Fruit fly (Drosophila melanogaster): ENCODE data around the gene baz.
A peak's percentile ranks its signal among the peaks of the same experiment; 100 is the strongest.

The baz gene

DNA sequence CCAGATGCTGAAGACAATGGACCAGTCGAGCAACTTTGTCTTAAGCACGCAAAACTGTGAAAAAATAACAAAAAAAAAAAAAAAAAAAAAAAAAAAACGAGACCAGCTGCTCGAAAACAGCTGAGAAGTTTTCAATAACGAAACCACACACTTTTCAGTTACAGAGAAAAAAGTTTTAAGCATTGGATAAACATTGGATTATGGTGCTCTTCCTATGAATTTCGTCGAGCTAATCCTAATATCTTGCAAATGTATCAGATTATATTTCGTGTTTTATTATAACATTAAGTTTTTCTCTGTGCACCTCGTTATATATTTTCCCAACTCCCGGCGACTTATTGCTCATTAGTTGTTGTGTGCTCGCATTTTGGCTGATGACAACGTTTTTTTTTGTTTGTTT, 16.7 kb downstream of the baz start (continued):
- TF ChIP-seq pan (optimal IDR thresholded peaks at IDR 0.05) (no peak), pan (GFP tag; optimal IDR thresholded peaks at IDR 0.05 in 1 of 2, IDR thresholded peaks at IDR 0.05 in 1 of 2) (peak in 1 of 2 experiments; percentile 74), CG8089 (GFP tag; optimal IDR thresholded peaks at IDR 0.05) (peak; percentile 26), CG17912 (GFP tag; optimal IDR thresholded peaks at IDR 0.05) (no peak), CG6254 (GFP tag; optimal IDR thresholded peaks at IDR 0.05) (peak; percentile 16), YL-1 (GFP tag; optimal IDR thresholded peaks at IDR 0.05) (no peak), bab2 (GFP tag; optimal IDR thresholded peaks at IDR 0.05) (peak; percentile 43), Hmx (GFP tag; optimal IDR thresholded peaks at IDR 0.05) (no peak), CG12236 (GFP tag; optimal IDR thresholded peaks at IDR 0.05) (no peak), CG14667 (GFP tag; IDR thresholded peaks at IDR 0.05) (0 out of 2 replicates have a peak, but pooled peaks have one; percentile 22), HLHmδ (GFP tag; optimal IDR thresholded peaks at IDR 0.05) (no peak), ATbp (GFP tag; optimal IDR thresholded peaks at IDR 0.05) (peak; percentile 16), CoRest (tag; optimal IDR thresholded peaks at IDR 0.05) (peak; percentile 40), sima (GFP tag; optimal IDR thresholded peaks at IDR 0.05) (no peak), NK7.1 (GFP tag; optimal IDR thresholded peaks at IDR 0.05) (no peak), CG33557 (GFP tag; optimal IDR thresholded peaks at IDR 0.05) (no peak), croc (GFP tag; conservative IDR thresholded peaks at IDR 0.05) (no peak; the same call in 2 of the 3 replicates), Hr3 (GFP tag; optimal IDR thresholded peaks at IDR 0.05) (peak; percentile 23), Max (GFP tag; optimal IDR thresholded peaks at IDR 0.05) (no peak), btn (GFP tag; optimal IDR thresholded peaks at IDR 0.05) (no peak), CG14441 (GFP tag; IDR thresholded peaks at IDR 0.05) (peak; percentile 74), CG11247 (GFP tag; IDR thresholded peaks at IDR 0.05) (peak; percentile 54; the same call in 1 of the 2 replicates), toy (GFP tag; IDR thresholded peaks at IDR 0.05) (no peak), Hr78 (GFP tag; optimal IDR thresholded peaks at IDR 0.05) (no peak), Lpt (GFP tag; optimal IDR thresholded peaks at IDR 0.05) (no peak), CG5953 (GFP tag; IDR thresholded peaks at IDR 0.05) (no peak), CG12942 (GFP tag; optimal IDR thresholded peaks at IDR 0.05) (peak; percentile 5), cg (GFP tag; optimal IDR thresholded peaks at IDR 0.05) (no peak), lola (GFP tag; optimal IDR thresholded peaks at IDR 0.05) (no peak), CG14965 (GFP tag; optimal IDR thresholded peaks at IDR 0.05; ENCODE audit: borderline replicate concordance) (no peak), D (optimal IDR thresholded peaks at IDR 0.05) (no peak), D (GFP tag; optimal IDR thresholded peaks at IDR 0.05) (no peak), Atf3 (GFP tag; optimal IDR thresholded peaks at IDR 0.05) (no peak), fru (optimal IDR thresholded peaks at IDR 0.05) (no peak), Myb (GFP tag; optimal IDR thresholded peaks at IDR 0.05) (peak; percentile 40), emc (GFP tag; optimal IDR thresholded peaks at IDR 0.05) (no peak), CG11560 (tag; IDR thresholded peaks at IDR 0.05) (no peak), CG30403 (GFP tag; optimal IDR thresholded peaks at IDR 0.05) (peak; percentile 37), BtbVII (GFP tag; optimal IDR thresholded peaks at IDR 0.05) (no peak), Mrtf (GFP tag; IDR thresholded peaks at IDR 0.05) (peak; percentile 67; the same call in 2 of the 3 replicates), sens-2 (GFP tag; IDR thresholded peaks at IDR 0.05) (no peak), en (GFP tag; optimal IDR thresholded peaks at IDR 0.05) (peak; percentile 37), ap (GFP tag; IDR thresholded peaks at IDR 0.05) (peak; percentile 31; the same call in 1 of the 2 replicates), knrl (GFP tag; IDR thresholded peaks at IDR 0.05; ENCODE audit: partially characterized antibody) (no peak), CG6683 (GFP tag; optimal IDR thresholded peaks at IDR 0.05) (no peak), CG15601 (tag; optimal IDR thresholded peaks at IDR 0.05) (no peak), CG1647 (GFP tag; optimal IDR thresholded peaks at IDR 0.05) (no peak), CG32772 (GFP tag; IDR thresholded peaks at IDR 0.05) (peak; percentile 49; the same call in 1 of the 2 replicates), zen (tag; optimal IDR thresholded peaks at IDR 0.05) (no peak), chif (GFP tag; optimal IDR thresholded peaks at IDR 0.05) (peak in 1 of 2 experiments; percentile 44), CG42726 (GFP tag; IDR thresholded peaks at IDR 0.05; ENCODE audit: partially characterized antibody) (no peak), Usf (GFP tag; optimal IDR thresholded peaks at IDR 0.05) (no peak)

Measured in whole organism, embryonic.